ENCODE assay signal across 3 worm cellular contexts in genomic region chrII:1517354-1517753, ce11.
TF ChIP-seq lines count a peak whose summit lies in the region.

TSS of gene math-45 (minus strand) at chrII:1517454.

TF ChIP-seq in whole organism, L1 larva, 84 proteins besides CTCF, POLR2A, EP300 and RAD21:
- TF ChIP-seq elt-2 (tag; optimal IDR thresholded peaks at IDR 0.05; lab: Kevin White, UChicago), result peak; percentile 8
- TF ChIP-seq C04F5.9 (tag; optimal IDR thresholded peaks at IDR 0.05; lab: Kevin White, UChicago), result no peak
- TF ChIP-seq lir-3 (tag; optimal IDR thresholded peaks at IDR 0.05; lab: Kevin White, UChicago; ENCODE audit: poor library complexity), result no peak
- TF ChIP-seq efl-3 (GFP tag; optimal IDR thresholded peaks at IDR 0.05; lab: Kevin White, UChicago), result no peak
- no peak for TF ChIP-seq efl-1 (optimal IDR thresholded peaks at IDR 0.05; lab: Kevin White, UChicago)
- peak in 1 of 2 experiments; percentile 37 for TF ChIP-seq efl-1 (GFP tag; optimal IDR thresholded peaks at IDR 0.05 in 1 of 2; lab: Kevin White, UChicago)
- TF ChIP-seq lin-13 (GFP tag; optimal IDR thresholded peaks at IDR 0.05; lab: Kevin White, UChicago), result no peak
TF ChIP-seq in whole organism, L1 larva: peak in this region for 2.

TF ChIP-seq in whole organism, L3 larva, 47 proteins besides CTCF, POLR2A, EP300 and RAD21:
- TF ChIP-seq unc-39 (tag; optimal IDR thresholded peaks at IDR 0.05; lab: Kevin White, UChicago), result no peak
- no peak for TF ChIP-seq fkh-10 (GFP tag; optimal IDR thresholded peaks at IDR 0.05; lab: Kevin White, UChicago)
- TF ChIP-seq aly-2 (tag; optimal IDR thresholded peaks at IDR 0.05; lab: Kevin White, UChicago), result no peak
- no peak for TF ChIP-seq pqm-1 (tag; optimal IDR thresholded peaks at IDR 0.05; lab: Kevin White, UChicago)
- peak; percentile 43 for TF ChIP-seq elt-2 (tag; optimal IDR thresholded peaks at IDR 0.05; lab: Kevin White, UChicago)
- no peak for TF ChIP-seq hmg-11 (tag; optimal IDR thresholded peaks at IDR 0.05; lab: Kevin White, UChicago)
- TF ChIP-seq lin-39 (tag; optimal IDR thresholded peaks at IDR 0.05; lab: Kevin White, UChicago), result no peak
- no peak for TF ChIP-seq nhr-11 (tag; optimal IDR thresholded peaks at IDR 0.05; lab: Kevin White, UChicago)
- no peak for TF ChIP-seq nhr-76 (tag; optimal IDR thresholded peaks at IDR 0.05; lab: Kevin White, UChicago)
TF ChIP-seq in whole organism, L3 larva: peak in this region for 1.

TF ChIP-seq in whole organism, L4 larva, 104 proteins besides CTCF, POLR2A, EP300 and RAD21:
- TF ChIP-seq zip-11 (GFP tag; IDR thresholded peaks at IDR 0.05; lab: Robert Waterston, UW), result no peak
- TF ChIP-seq daf-16 (GFP tag; optimal IDR thresholded peaks at IDR 0.05; lab: Kevin White, UChicago), result no peak
- peak; percentile 52 for TF ChIP-seq daf-16 (tag; optimal IDR thresholded peaks at IDR 0.05; lab: Kevin White, UChicago)
- peak; percentile 17 for TF ChIP-seq nhr-28 (tag; optimal IDR thresholded peaks at IDR 0.05; lab: Kevin White, UChicago)

Comparison
In these comparisons a context has a peak if more than half of its experiments do, and no peak if none do; other contexts are left out.
1. Of the 29 proteins assayed by ChIP-seq in both whole organism, L4 larva and whole organism, L1 larva: peak only in whole organism, L4 larva: nhr-28; only in whole organism, L1 larva: none; in both: none; in neither: 28.